Fruit fly (Drosophila melanogaster) whole organism, adult: ENCODE results near the gene CG14107.

Experiments
- CG11617 ChIP-seq: fragments of 200-800 bp; sonication (Bioruptor generic); optimal IDR thresholded peaks from 2 replicates; lab custom pipeline; 2017; ENCODE audit warnings: mild to moderate bottlenecking, missing biosample characterization, missing genetic modification reagents, missing genetic modification characterization
- CG12768 ChIP-seq: fragments of 200-800 bp; sonication (Bioruptor generic); optimal IDR thresholded peaks from 2 replicates; lab custom pipeline; 2017; ENCODE audit warnings: missing biosample characterization, missing genetic modification characterization, mild to moderate bottlenecking, moderate library complexity, missing genetic modification reagents
- CG14711 ChIP-seq: fragments of 200-800 bp; sonication (Bioruptor generic); optimal IDR thresholded peaks from 2 replicates; lab custom pipeline; 2018; ENCODE audit warnings: missing biosample characterization, mild to moderate bottlenecking, missing genetic modification characterization, moderate library complexity
- CG1620 ChIP-seq: fragments of 200-800 bp; sonication (Bioruptor generic); optimal IDR thresholded peaks from 2 replicates; lab custom pipeline; 2016; ENCODE audit warnings: missing biosample characterization, missing genetic modification characterization
- CG33017 ChIP-seq: fragments of 200-800 bp; sonication (Bioruptor generic); optimal IDR thresholded peaks from 2 replicates; lab custom pipeline; 2018; ENCODE audit warnings: missing biosample characterization, mild to moderate bottlenecking, missing genetic modification characterization, moderate library complexity
- CG5204 ChIP-seq: fragments of 200-800 bp; sonication (Bioruptor generic); optimal IDR thresholded peaks from 2 replicates; lab custom pipeline; 2016; ENCODE audit warnings: missing biosample characterization, missing genetic modification characterization
- CG7045 ChIP-seq: fragments of 200-800 bp; sonication (Bioruptor generic); optimal IDR thresholded peaks from 2 replicates; lab custom pipeline; 2017; ENCODE audit warnings: missing biosample characterization, mild to moderate bottlenecking, missing genetic modification characterization
- CG7101 ChIP-seq: fragments of 200-800 bp; sonication (Bioruptor generic); optimal IDR thresholded peaks from 2 replicates; lab custom pipeline; 2018; ENCODE audit warnings: missing biosample characterization, mild to moderate bottlenecking, missing genetic modification characterization, moderate library complexity
- Clk ChIP-seq: fragments of 200-800 bp; sonication (Bioruptor generic); optimal IDR thresholded peaks from 2 replicates; lab custom pipeline; 2017; ENCODE audit warnings: missing biosample characterization, missing genetic modification characterization
- Crg-1 ChIP-seq: fragments of 200-800 bp; sonication (Bioruptor generic); optimal IDR thresholded peaks from 2 replicates; lab custom pipeline; 2016; ENCODE audit warnings: missing biosample characterization, missing genetic modification characterization
- Hr96 ChIP-seq: fragments of 200-800 bp; sonication (Bioruptor generic); optimal IDR thresholded peaks from 2 replicates; lab custom pipeline; 2016; ENCODE audit warnings: missing biosample characterization, missing genetic modification characterization
- Mnt ChIP-seq: fragments of 200-800 bp; sonication (Bioruptor generic); optimal IDR thresholded peaks from 2 replicates; lab custom pipeline; 2016; ENCODE audit warnings: missing biosample characterization, mild to moderate bottlenecking, missing genetic modification characterization
- bab1 ChIP-seq: fragments of 200-800 bp; sonication (Bioruptor generic); optimal IDR thresholded peaks from 3 replicates; lab custom pipeline; 2019; ENCODE audit warnings: missing biosample characterization, mild to moderate bottlenecking, missing genetic modification characterization, moderate library complexity
- cic ChIP-seq: fragments of 200-800 bp; sonication (Bioruptor generic); optimal IDR thresholded peaks from 2 replicates; lab custom pipeline; 2017; ENCODE audit warnings: missing biosample characterization, mild to moderate bottlenecking, missing genetic modification characterization, moderate library complexity
- cnc ChIP-seq, 2 experiments: fragments of >200 bp; optimal IDR thresholded peaks; 2 replicates each; lab custom pipeline; 2017
- kay ChIP-seq: fragments of 200-800 bp; sonication (Bioruptor generic); peaks from one replicate; lab custom pipeline; 2016; ENCODE audit warnings: missing biosample characterization, missing genetic modification characterization, borderline replicate concordance
- ovo ChIP-seq: fragments of 200-800 bp; sonication (Bioruptor generic); optimal IDR thresholded peaks from 2 replicates; lab custom pipeline; 2016; ENCODE audit warnings: missing biosample characterization, missing genetic modification characterization
- pad ChIP-seq: fragments of 200-800 bp; sonication (Bioruptor generic); optimal IDR thresholded peaks from 3 replicates; lab custom pipeline; 2017; ENCODE audit warnings: missing biosample characterization, missing genetic modification characterization, mild to moderate bottlenecking, moderate library complexity, missing genetic modification reagents
- tj ChIP-seq: fragments of 200-800 bp; sonication (Bioruptor generic); optimal IDR thresholded peaks from 3 replicates; lab custom pipeline; 2017; ENCODE audit warnings: missing biosample characterization, mild to moderate bottlenecking, missing genetic modification characterization, moderate library complexity
- toe ChIP-seq: fragments of 200-800 bp; sonication (Bioruptor generic); optimal IDR thresholded peaks from 2 replicates; lab custom pipeline; 2016; ENCODE audit warnings: missing biosample characterization, missing genetic modification characterization

The CG14107 gene

dm6 chr3L:13381160-13381559 lies at the start of gene CG14107:
CG14107 (minus strand) TSS chr3L:13381346.
- no peak for TF ChIP-seq Crg-1 (GFP tag; lab: Kevin White, UChicago)
- no peak for TF ChIP-seq pad (GFP tag; lab: Kevin White, UChicago)
- no peak for TF ChIP-seq CG5204 (GFP tag; lab: Kevin White, UChicago)
- no peak for TF ChIP-seq CG12768
- TF ChIP-seq CG1620 (GFP tag; lab: Kevin White, UChicago) = no peak
- no peak for TF ChIP-seq toe
- no peak for TF ChIP-seq cnc (optimal IDR thresholded peaks at IDR 0.05; lab: Kevin White, UChicago)
- TF ChIP-seq Hr96 = no peak
- no peak for TF ChIP-seq Clk (GFP tag; lab: Kevin White, UChicago)
- no peak for TF ChIP-seq CG7101 (tag; lab: Kevin White, UChicago)
- TF ChIP-seq bab1 (GFP tag; lab: Kevin White, UChicago) = no peak

- TF ChIP-seq CG1620 (GFP tag; lab: Kevin White, UChicago) (no peak), CG12768 (no peak), Hr96 (no peak), Mnt (GFP tag; lab: Kevin White, UChicago) (no peak), CG11617 (GFP tag; lab: Kevin White, UChicago) (no peak), cnc (optimal IDR thresholded peaks at IDR 0.05; lab: Kevin White, UChicago) (no peak), toe (no peak), cic (GFP tag; lab: Kevin White, UChicago) (no peak), CG14711 (tag; lab: Kevin White, UChicago) (no peak), CG33017 (no peak), pad (GFP tag; lab: Kevin White, UChicago) (no peak), ovo (GFP tag; lab: Kevin White, UChicago) (no peak), Crg-1 (GFP tag; lab: Kevin White, UChicago) (no peak)
These were observed 49.0 kb upstream of the CG14107 start for dm6 chr3L:13430171-13430570.

dm6 chr3L:13426573-13426972 lies 45.4 kb upstream of the CG14107 start, which contains the start of gene CG14105:
CG14105 (minus strand) TSS chr3L:13426673.
- no peak for TF ChIP-seq tj (GFP tag; lab: Kevin White, UChicago)
- TF ChIP-seq CG12768 = no peak
- no peak for TF ChIP-seq ovo (GFP tag; lab: Kevin White, UChicago)
- TF ChIP-seq toe = no peak
- TF ChIP-seq Clk (GFP tag; lab: Kevin White, UChicago) = no peak
- no peak for TF ChIP-seq CG11617 (GFP tag; lab: Kevin White, UChicago)

- no peak for TF ChIP-seq pad (GFP tag; lab: Kevin White, UChicago)
- no peak for TF ChIP-seq bab1 (GFP tag; lab: Kevin White, UChicago)
- TF ChIP-seq CG5204 (GFP tag; lab: Kevin White, UChicago) = no peak
- no peak for TF ChIP-seq cnc (optimal IDR thresholded peaks at IDR 0.05; lab: Kevin White, UChicago)
- no peak for TF ChIP-seq kay
- no peak for TF ChIP-seq Hr96
- no peak for TF ChIP-seq CG12768
- no peak for TF ChIP-seq CG11617 (GFP tag; lab: Kevin White, UChicago)
- TF ChIP-seq tj (GFP tag; lab: Kevin White, UChicago) = no peak
- no peak for TF ChIP-seq CG7101 (tag; lab: Kevin White, UChicago)
- no peak for TF ChIP-seq cic (GFP tag; lab: Kevin White, UChicago)
- no peak for TF ChIP-seq Clk (GFP tag; lab: Kevin White, UChicago)
- no peak for TF ChIP-seq CG1620 (GFP tag; lab: Kevin White, UChicago)
- no peak for TF ChIP-seq CG33017
- no peak for TF ChIP-seq Mnt (GFP tag; lab: Kevin White, UChicago)
- no peak for TF ChIP-seq toe
- no peak for TF ChIP-seq Crg-1 (GFP tag; lab: Kevin White, UChicago)
These were observed 44.4 kb upstream of the CG14107 start, which contains the start of gene CG14106 for dm6 chr3L:13425571-13425970. CG14106 (minus strand) TSS chr3L:13425671.

DNA sequence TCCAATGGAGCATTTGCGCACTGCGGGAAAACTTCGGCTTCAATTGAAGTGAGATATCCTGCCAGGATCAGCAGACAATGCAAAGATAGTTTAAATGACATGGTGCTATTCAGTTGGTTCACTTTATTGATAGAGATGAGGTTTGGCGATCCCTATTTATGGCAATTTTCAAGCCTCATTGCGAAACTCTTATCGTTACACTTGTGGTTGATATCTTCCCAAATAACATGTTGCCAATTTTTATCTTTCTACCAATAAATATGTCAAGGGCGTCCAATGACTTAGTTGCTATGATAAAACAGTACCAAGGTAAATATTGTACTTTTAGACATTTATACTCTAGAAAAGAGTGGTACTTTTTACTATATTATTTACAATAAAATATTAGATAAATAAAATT lies 42.9 kb upstream of the CG14107 start, which contains the start of gene CG33263:
Gene CG33263, minus strand, starts transcription at position 101 of the 400 bp plus-strand sequence.
- TF ChIP-seq Mnt (GFP tag; lab: Kevin White, UChicago) = no peak
- TF ChIP-seq cic (GFP tag; lab: Kevin White, UChicago) = no peak
- no peak for TF ChIP-seq CG5204 (GFP tag; lab: Kevin White, UChicago)
- no peak for TF ChIP-seq Hr96
- TF ChIP-seq ovo (GFP tag; lab: Kevin White, UChicago) = no peak
- TF ChIP-seq Crg-1 (GFP tag; lab: Kevin White, UChicago) = no peak
- TF ChIP-seq CG7045 = no peak
- no peak for TF ChIP-seq kay
- no peak for TF ChIP-seq CG11617 (GFP tag; lab: Kevin White, UChicago)
- no peak for TF ChIP-seq bab1 (GFP tag; lab: Kevin White, UChicago)
- TF ChIP-seq CG7101 (tag; lab: Kevin White, UChicago) = no peak
- no peak for TF ChIP-seq Clk (GFP tag; lab: Kevin White, UChicago)
- no peak for TF ChIP-seq CG1620 (GFP tag; lab: Kevin White, UChicago)
- TF ChIP-seq CG33017 = no peak
- no peak for TF ChIP-seq tj (GFP tag; lab: Kevin White, UChicago)
- no peak for TF ChIP-seq CG12768
- TF ChIP-seq pad (GFP tag; lab: Kevin White, UChicago) = no peak
- TF ChIP-seq cnc (optimal IDR thresholded peaks at IDR 0.05; lab: Kevin White, UChicago) = no peak
- TF ChIP-seq CG14711 (tag; lab: Kevin White, UChicago) = no peak
- no peak for TF ChIP-seq toe

DNA sequence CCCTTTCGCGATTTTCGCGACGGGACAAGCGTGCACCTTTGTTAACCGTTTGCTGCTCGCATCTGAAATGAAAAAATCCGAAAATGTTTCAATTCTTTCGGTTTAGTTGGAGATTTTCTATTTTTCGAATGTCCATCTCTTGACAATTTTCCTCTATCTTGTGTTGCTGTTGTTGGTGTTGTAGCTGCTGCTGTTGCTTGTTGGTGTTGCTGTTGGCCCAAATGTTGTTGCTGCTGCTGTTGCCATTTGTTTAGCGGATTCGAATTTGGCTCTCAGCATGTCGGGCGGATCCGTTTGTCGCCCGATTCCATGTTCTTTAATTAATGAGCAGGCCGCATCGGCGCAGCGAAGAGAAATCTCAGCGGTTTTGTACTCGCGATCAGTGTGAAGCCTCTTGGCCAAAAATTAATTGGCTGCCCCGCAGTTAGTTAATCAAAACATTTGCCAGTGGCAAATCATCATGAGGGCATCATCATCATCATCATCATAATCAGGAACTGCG lies 41.2 kb upstream of the CG14107 start, which contains the start of gene CG32121:
Gene CG32121, minus strand, starts transcription at position 51 of the 502 bp plus-strand sequence.
- no peak for TF ChIP-seq Mnt (GFP tag; lab: Kevin White, UChicago)
- TF ChIP-seq Clk (GFP tag; lab: Kevin White, UChicago) = no peak
- no peak for TF ChIP-seq CG1620 (GFP tag; lab: Kevin White, UChicago)
- TF ChIP-seq CG11617 (GFP tag; lab: Kevin White, UChicago) = no peak
- no peak for TF ChIP-seq pad (GFP tag; lab: Kevin White, UChicago)
- TF ChIP-seq tj (GFP tag; lab: Kevin White, UChicago) = no peak
- no peak for TF ChIP-seq cic (GFP tag; lab: Kevin White, UChicago)
- no peak for TF ChIP-seq toe
- TF ChIP-seq cnc (optimal IDR thresholded peaks at IDR 0.05; lab: Kevin White, UChicago) = no peak
